Fruit fly (Drosophila melanogaster): Measurements from ENCODE around the gene CG14662.

CG14662 gene

dm6 chr3R:4992227-4992737 is 8.2 kb upstream of the CG14662 start (continued):
- TF ChIP-seq CG8478 (optimal IDR thresholded peaks at IDR 0.05): no peak
- no peak for TF ChIP-seq CG11093 (GFP tag; IDR thresholded peaks at IDR 0.05)
- peak; percentile 29 for TF ChIP-seq CoRest (tag; optimal IDR thresholded peaks at IDR 0.05)
- peak in 1 of 2 experiments; percentile 51 for TF ChIP-seq Eip74EF (GFP tag; optimal IDR thresholded peaks at IDR 0.05)
- no peak for TF ChIP-seq h (optimal IDR thresholded peaks at IDR 0.05)
- no peak for TF ChIP-seq fu2 (GFP tag; optimal IDR thresholded peaks at IDR 0.05)
- no peak for TF ChIP-seq phol (tag; optimal IDR thresholded peaks at IDR 0.05)
- peak; percentile 5 for TF ChIP-seq CTCF (GFP tag; optimal IDR thresholded peaks at IDR 0.05)
- no peak for TF ChIP-seq ro (GFP tag; IDR thresholded peaks at IDR 0.05)
- TF ChIP-seq C15 (GFP tag; IDR thresholded peaks at IDR 0.05): no peak
- TF ChIP-seq CG6175 (GFP tag; IDR thresholded peaks at IDR 0.05): no peak
- TF ChIP-seq jigr1 (GFP tag; IDR thresholded peaks at IDR 0.05): no peak
- TF ChIP-seq bowl (GFP tag; IDR thresholded peaks at IDR 0.05): no peak
- peak; percentile 44 for TF ChIP-seq CG2116 (GFP tag; optimal IDR thresholded peaks at IDR 0.05)
- TF ChIP-seq CG10366 (GFP tag; IDR thresholded peaks at IDR 0.05): no peak
- peak; percentile 53 for TF ChIP-seq nau (GFP tag; optimal IDR thresholded peaks at IDR 0.05)
- peak; percentile 9 for TF ChIP-seq repo (GFP tag; optimal IDR thresholded peaks at IDR 0.05)
- TF ChIP-seq Nf-YA (GFP tag; IDR thresholded peaks at IDR 0.05): 0 out of 2 replicates have a peak, but pooled peaks have one; percentile 30
- no peak for TF ChIP-seq danr (GFP tag; IDR thresholded peaks at IDR 0.05)
- peak; percentile 40; the same call in 1 of the 3 replicates for TF ChIP-seq dysf (GFP tag; IDR thresholded peaks at IDR 0.05)
- TF ChIP-seq Neu2 (GFP tag; optimal IDR thresholded peaks at IDR 0.05; ENCODE audit: borderline replicate concordance): no peak
- peak; percentile 40 for TF ChIP-seq CG7987 (GFP tag; optimal IDR thresholded peaks at IDR 0.05)
- peak; percentile 58 for TF ChIP-seq dmrt99B (tag; optimal IDR thresholded peaks at IDR 0.05)
- no peak for TF ChIP-seq CG18476 (GFP tag; optimal IDR thresholded peaks at IDR 0.05)
- TF ChIP-seq Vsx1 (GFP tag; optimal IDR thresholded peaks at IDR 0.05): peak; percentile 90
- no peak for TF ChIP-seq CG16863 (GFP tag; optimal IDR thresholded peaks at IDR 0.05)
- peak; percentile 27 for TF ChIP-seq CG8388 (GFP tag; optimal IDR thresholded peaks at IDR 0.05)
- peak; percentile 70 for TF ChIP-seq CG2202 (tag; optimal IDR thresholded peaks at IDR 0.05)
- TF ChIP-seq knrl (GFP tag; IDR thresholded peaks at IDR 0.05; ENCODE audit: partially characterized antibody): 0 out of 3 replicates have a peak, but pooled peaks have one; percentile 14
- no peak for TF ChIP-seq unc-4 (GFP tag; IDR thresholded peaks at IDR 0.05; ENCODE audit: partially characterized antibody)
- no peak for TF ChIP-seq CG7928 (GFP tag; optimal IDR thresholded peaks at IDR 0.05)
- no peak for TF ChIP-seq Mrtf (GFP tag; IDR thresholded peaks at IDR 0.05)
- TF ChIP-seq Rfx (GFP tag; IDR thresholded peaks at IDR 0.05): peak; percentile 22; the same call in 1 of the 2 replicates
- peak; percentile 91 for TF ChIP-seq twi (tag; optimal IDR thresholded peaks at IDR 0.05)
- peak; percentile 11; the same call in 1 of the 3 replicates for TF ChIP-seq CG34422 (GFP tag; IDR thresholded peaks at IDR 0.05)
- no peak for TF ChIP-seq en (GFP tag; optimal IDR thresholded peaks at IDR 0.05)
- TF ChIP-seq insv (GFP tag; optimal IDR thresholded peaks at IDR 0.05): no peak
- TF ChIP-seq CG13424 (tag; optimal IDR thresholded peaks at IDR 0.05): peak; percentile 38
- TF ChIP-seq crp (GFP tag; optimal IDR thresholded peaks at IDR 0.05): no peak
- TF ChIP-seq CG4820 (GFP tag; optimal IDR thresholded peaks at IDR 0.05): no peak
- no peak for TF ChIP-seq Hsf (GFP tag; optimal IDR thresholded peaks at IDR 0.05)
- peak; percentile 2 for TF ChIP-seq CG7556 (GFP tag; optimal IDR thresholded peaks at IDR 0.05)
- TF ChIP-seq vnd (GFP tag; IDR thresholded peaks at IDR 0.05; ENCODE audit: partially characterized antibody): no peak
- peak; percentile 70 for TF ChIP-seq pros (GFP tag; optimal IDR thresholded peaks at IDR 0.05)
- TF ChIP-seq BEAF-32 (GFP tag; optimal IDR thresholded peaks at IDR 0.05): no peak
- peak; percentile 38 for TF ChIP-seq CG12659 (GFP tag; optimal IDR thresholded peaks at IDR 0.05)
- peak; percentile 61 for TF ChIP-seq wek (GFP tag; optimal IDR thresholded peaks at IDR 0.05)
- peak; percentile 39 for TF ChIP-seq CG17385 (GFP tag; optimal IDR thresholded peaks at IDR 0.05)
- no peak for TF ChIP-seq CG6683 (GFP tag; optimal IDR thresholded peaks at IDR 0.05)
- peak; percentile 4 for TF ChIP-seq CG13894 (tag; optimal IDR thresholded peaks at IDR 0.05)
- peak; percentile 45 for TF ChIP-seq CG8924 (tag; optimal IDR thresholded peaks at IDR 0.05)
